Worm (Caenorhabditis elegans) whole organism, L4 larva: ENCODE data around the gene ocr-2.

Experiments
- F10B5.3 ChIP-seq: sonication (generic microtip); optimal IDR thresholded peaks from 2 replicates; lab custom pipeline; 2016; ENCODE audit warnings: mild to moderate bottlenecking, missing genetic modification characterization, missing compliant biosample characterization
- F44E2.7 ChIP-seq: fragments of 200-800 bp; sonication (Bioruptor generic); IDR thresholded peaks from 2 replicates; pipeline ENCODE4 v2.1.2; 2022; ENCODE audit warnings: missing genetic modification characterization, missing compliant biosample characterization
- R02D3.7 ChIP-seq: fragments of 150-350 bp; sonication (generic microtip); optimal IDR thresholded peaks from 3 replicates; lab custom pipeline; 2014; ENCODE audit warnings: missing biosample characterization, missing genetic modification characterization
- Y75B8A.6 ChIP-seq: fragments of 200-800 bp; sonication (Bioruptor generic); IDR thresholded peaks from 2 replicates; pipeline ENCODE4 v1.3.6; 2022; ENCODE audit warnings: missing genetic modification reagents, missing genetic modification characterization, missing compliant biosample characterization
- ZK337.2 ChIP-seq: fragments of 200-800 bp; sonication (Bioruptor generic); IDR thresholded peaks from 2 replicates; pipeline ENCODE4 v1.3.6; 2022; ENCODE audit warnings: missing genetic modification reagents, missing genetic modification characterization, missing compliant biosample characterization
- arid-1 ChIP-seq: fragments of 200-800 bp; sonication (Bioruptor generic); conservative IDR thresholded peaks from 2 replicates; pipeline ENCODE4 v1.3.6; 2022; ENCODE audit warnings: missing genetic modification reagents, missing genetic modification characterization, missing compliant biosample characterization
- ceh-20 ChIP-seq: fragments of 200-800 bp; sonication (Bioruptor generic); IDR thresholded peaks from 2 replicates; pipeline ENCODE4 v1.3.6; 2022; ENCODE audit warnings: missing genetic modification reagents, missing genetic modification characterization, missing compliant biosample characterization
- cey-2 ChIP-seq: sonication (generic microtip); optimal IDR thresholded peaks from 3 replicates; lab custom pipeline; 2017; ENCODE audit warnings: missing genetic modification characterization, mild to moderate bottlenecking, missing compliant biosample characterization, antibody characterized with exemption, borderline replicate concordance; ENCODE audit not compliant: insufficient read depth
- ctbp-1 ChIP-seq: fragments of 200-800 bp; sonication (Bioruptor generic); IDR thresholded peaks from 2 replicates; pipeline ENCODE4 v1.3.6; 2022; ENCODE audit warnings: missing genetic modification reagents, missing genetic modification characterization, missing compliant biosample characterization
- daf-12 ChIP-seq: fragments of 150-350 bp; optimal IDR thresholded peaks from 2 replicates; lab custom pipeline; 2014; ENCODE audit warnings: missing biosample characterization, missing genetic modification reagents, missing genetic modification characterization
- daf-16 ChIP-seq, 3 experiments: sonication (generic microtip); optimal IDR thresholded peaks; 2 replicates each; lab custom pipeline; 2016 to 2017; ENCODE audit warnings: missing genetic modification characterization in 3 of 3, missing genetic modification reagents in 3 of 3, mild to moderate bottlenecking in 2 of 3, missing compliant biosample characterization in 2 of 3, missing biosample characterization in 1 of 3, moderate library complexity in 1 of 3
- daf-19 ChIP-seq: fragments of 200-800 bp; sonication (Bioruptor generic); conservative IDR thresholded peaks from 2 replicates; pipeline ENCODE4 v1.3.6; 2022; ENCODE audit warnings: missing genetic modification characterization, missing compliant biosample characterization
- dmd-9 ChIP-seq: fragments of 200-800 bp; sonication (Bioruptor generic); IDR thresholded peaks from 2 replicates; pipeline ENCODE4 v1.3.6; 2022; ENCODE audit warnings: missing genetic modification reagents, missing genetic modification characterization, missing compliant biosample characterization
- dve-1 ChIP-seq: sonication (generic microtip); optimal IDR thresholded peaks from 2 replicates; lab custom pipeline; 2017; ENCODE audit warnings: antibody characterized with exemption, mild to moderate bottlenecking, missing genetic modification characterization, missing compliant biosample characterization; ENCODE audit not compliant: insufficient read depth
- egl-27 ChIP-seq: sonication (generic microtip); optimal IDR thresholded peaks from 3 replicates; lab custom pipeline; 2017; ENCODE audit warnings: missing biosample characterization, missing genetic modification reagents, missing genetic modification characterization
- gei-8 ChIP-seq: fragments of 200-800 bp; sonication (Bioruptor generic); optimal IDR thresholded peaks from 2 replicates; lab custom pipeline; 2018; ENCODE audit warnings: mild to moderate bottlenecking, missing genetic modification characterization, missing compliant biosample characterization
- hlh-11 ChIP-seq: fragments of 200-800 bp; sonication (Bioruptor generic); optimal IDR thresholded peaks from 2 replicates; lab custom pipeline; 2018; ENCODE audit warnings: mild to moderate bottlenecking, missing genetic modification characterization, missing compliant biosample characterization
- hlh-30 ChIP-seq: sonication (generic microtip); optimal IDR thresholded peaks from 2 replicates; lab custom pipeline; 2017; ENCODE audit warnings: antibody characterized with exemption, mild to moderate bottlenecking, missing genetic modification characterization, missing compliant biosample characterization; ENCODE audit not compliant: insufficient read depth
- hmg-1.1 ChIP-seq: fragments of 200-800 bp; sonication (Bioruptor generic); IDR thresholded peaks from 2 replicates; pipeline ENCODE4 v1.3.6; 2022; ENCODE audit warnings: missing genetic modification reagents, missing genetic modification characterization, missing compliant biosample characterization
- lin-39 ChIP-seq: fragments of 150-350 bp; optimal IDR thresholded peaks from 2 replicates; lab custom pipeline; 2014; ENCODE audit warnings: missing biosample characterization, missing genetic modification reagents, missing genetic modification characterization
- lir-3 ChIP-seq: sonication (generic microtip); optimal IDR thresholded peaks from 2 replicates; lab custom pipeline; 2016; ENCODE audit warnings: mild to moderate bottlenecking, missing genetic modification characterization, missing compliant biosample characterization
- madf-9 ChIP-seq: fragments of 200-800 bp; sonication (Bioruptor generic); conservative IDR thresholded peaks from 2 replicates; pipeline ENCODE4 v1.3.6; 2022; ENCODE audit warnings: missing genetic modification reagents, missing genetic modification characterization, missing compliant biosample characterization
- mdt-29 ChIP-seq: fragments of 200-800 bp; sonication (Bioruptor generic); IDR thresholded peaks from 2 replicates; pipeline ENCODE4 v1.3.6; 2022; ENCODE audit warnings: missing genetic modification reagents, missing genetic modification characterization, missing compliant biosample characterization
- mep-1 ChIP-seq: fragments of 150-350 bp; sonication (generic microtip); optimal IDR thresholded peaks from 3 replicates; lab custom pipeline; 2014; ENCODE audit warnings: missing biosample characterization, missing genetic modification characterization
- nhr-25 ChIP-seq: sonication (generic microtip); optimal IDR thresholded peaks from 2 replicates; lab custom pipeline; 2017; ENCODE audit warnings: missing genetic modification characterization, mild to moderate bottlenecking, missing compliant biosample characterization, antibody characterized with exemption, moderate library complexity, borderline replicate concordance; ENCODE audit not compliant: insufficient read depth
- nhr-28 ChIP-seq: fragments of 150-350 bp; optimal IDR thresholded peaks from 2 replicates; lab custom pipeline; 2014; ENCODE audit warnings: missing biosample characterization, missing genetic modification characterization
- nhr-42 ChIP-seq: fragments of 200-800 bp; sonication (Bioruptor generic); IDR thresholded peaks from 2 replicates; pipeline ENCODE4 v1.3.6; 2022; ENCODE audit warnings: missing genetic modification characterization, missing compliant biosample characterization
- nhr-48 ChIP-seq: sonication (generic microtip); optimal IDR thresholded peaks from 2 replicates; lab custom pipeline; 2016; ENCODE audit warnings: mild to moderate bottlenecking, missing genetic modification characterization, missing compliant biosample characterization
- pqm-1 ChIP-seq: sonication (generic microtip); optimal IDR thresholded peaks from 2 replicates; lab custom pipeline; 2017; ENCODE audit warnings: missing biosample characterization, missing genetic modification characterization
- rbr-2 ChIP-seq: sonication (generic microtip); optimal IDR thresholded peaks from 2 replicates; lab custom pipeline; 2016; ENCODE audit warnings: missing genotype, missing genetic modification characterization, missing compliant biosample characterization
- sdz-12 ChIP-seq: fragments of 200-800 bp; sonication (Bioruptor generic); optimal IDR thresholded peaks from 2 replicates; lab custom pipeline; 2018; ENCODE audit warnings: mild to moderate bottlenecking, missing genetic modification characterization, missing compliant biosample characterization
- set-16 ChIP-seq: fragments of 200-800 bp; sonication (Bioruptor generic); IDR thresholded peaks from 2 replicates; pipeline ENCODE4 v1.3.6; 2022; ENCODE audit warnings: missing genetic modification reagents, missing genetic modification characterization, missing compliant biosample characterization
- tag-97 ChIP-seq: fragments of 200-800 bp; sonication (Bioruptor generic); IDR thresholded peaks from 2 replicates; pipeline ENCODE4 v1.3.6; 2022; ENCODE audit warnings: missing genetic modification characterization, missing compliant biosample characterization
- unc-130 ChIP-seq: sonication (generic microtip); optimal IDR thresholded peaks from 2 replicates; lab custom pipeline; 2016; ENCODE audit warnings: missing genetic modification reagents, missing genetic modification characterization, missing compliant biosample characterization
- unc-39 ChIP-seq: sonication (generic microtip); optimal IDR thresholded peaks from 2 replicates; lab custom pipeline; 2017; ENCODE audit warnings: missing biosample characterization, missing genetic modification characterization
- zfp-3 ChIP-seq: fragments of 200-800 bp; sonication (Bioruptor generic); conservative IDR thresholded peaks from 2 replicates; pipeline ENCODE4 v1.3.6; 2022; ENCODE audit warnings: missing genetic modification reagents, missing genetic modification characterization, missing compliant biosample characterization
- ztf-7 ChIP-seq: fragments of 150-350 bp; optimal IDR thresholded peaks from 2 replicates; lab custom pipeline; 2014; ENCODE audit warnings: missing biosample characterization, missing genetic modification characterization

Gene ocr-2

DNA sequence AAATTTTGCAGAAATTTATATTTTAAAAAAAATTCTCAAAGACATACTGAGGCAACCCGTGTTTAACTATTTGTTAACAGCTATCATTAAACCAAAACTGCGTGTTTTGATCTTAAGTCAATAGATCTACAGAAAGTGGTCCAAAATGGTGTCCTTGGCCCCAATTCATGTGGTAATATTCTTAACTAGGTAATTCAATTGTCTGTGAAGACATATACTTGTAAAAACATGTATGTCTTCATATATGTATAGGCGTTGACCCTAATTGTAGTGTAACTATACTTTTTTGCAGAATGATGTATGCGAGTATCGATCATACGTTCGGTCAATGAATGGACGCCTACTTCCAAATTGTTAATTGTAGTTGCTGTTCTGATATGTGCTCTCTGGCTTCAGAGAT is 50.2 kb downstream of the ocr-2 start, which contains the start of gene C07G1.15:
Gene C07G1.15 (plus strand): TSS at position 301 of the 400 bp plus-strand sequence.
- TF ChIP-seq hlh-30 (tag; lab: Kevin White, UChicago) (no peak), ceh-20 (GFP tag; lab: Robert Waterston, UW) (no peak), madf-9 (GFP tag; lab: Robert Waterston, UW) (no peak), ctbp-1 (no peak), zfp-3 (GFP tag; lab: Robert Waterston, UW) (no peak), nhr-42 (GFP tag; lab: Robert Waterston, UW) (no peak), cey-2 (tag; lab: Kevin White, UChicago) (no peak), mdt-29 (GFP tag; lab: Robert Waterston, UW) (no peak), F10B5.3 (tag; lab: Kevin White, UChicago) (no peak), pqm-1 (tag; lab: Kevin White, UChicago) (no peak), daf-16 (GFP tag; optimal IDR thresholded peaks at IDR 0.05; lab: Kevin White, UChicago) (no peak), daf-16 (tag; optimal IDR thresholded peaks at IDR 0.05; lab: Kevin White, UChicago) (no peak), F44E2.7 (no peak), arid-1 (GFP tag; lab: Robert Waterston, UW) (no peak), sdz-12 (no peak), daf-19 (GFP tag; lab: Robert Waterston, UW) (no peak), lin-39 (tag; lab: Kevin White, UChicago) (no peak), lir-3 (tag; lab: Kevin White, UChicago) (no peak)

DNA sequence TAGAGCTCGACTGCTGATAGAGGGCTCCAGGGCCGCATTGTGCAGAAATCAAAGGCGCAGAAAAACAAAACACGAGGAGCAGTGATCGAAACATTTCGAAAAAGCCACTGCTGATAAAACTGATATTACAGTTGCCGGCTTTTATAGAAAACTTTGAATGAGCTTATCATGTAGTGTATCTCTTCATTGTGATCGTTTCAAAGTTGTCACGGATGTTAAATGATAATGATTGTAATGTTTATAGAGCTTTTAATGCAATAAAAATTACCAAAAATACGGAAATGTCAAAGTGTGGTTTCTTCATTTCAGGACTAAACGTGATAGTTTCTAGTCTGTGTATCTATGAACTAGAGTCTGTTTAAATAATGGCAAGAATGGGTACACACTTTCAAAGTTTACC is 51.2 kb downstream of the ocr-2 start, which contains the start of gene clec-52:
Gene clec-52 (minus strand): TSS at position 101 of the 400 bp plus-strand sequence.
- TF ChIP-seq egl-27 (tag; lab: Kevin White, UChicago), result no peak
- TF ChIP-seq daf-12 (tag; lab: Kevin White, UChicago), result no peak
- no peak for TF ChIP-seq set-16 (GFP tag; lab: Robert Waterston, UW)
- no peak for TF ChIP-seq gei-8
- no peak for TF ChIP-seq R02D3.7 (tag; lab: Kevin White, UChicago)
- no peak for TF ChIP-seq unc-130 (GFP tag; lab: Kevin White, UChicago)
- peak; percentile 2 for TF ChIP-seq nhr-28 (tag; lab: Kevin White, UChicago)
- no peak for TF ChIP-seq hlh-11 (tag; lab: Kevin White, UChicago)
- TF ChIP-seq hlh-30 (tag; lab: Kevin White, UChicago), result no peak
- TF ChIP-seq Y75B8A.6 (GFP tag; lab: Robert Waterston, UW), result no peak
- no peak for TF ChIP-seq hmg-1.1 (GFP tag; lab: Robert Waterston, UW)
- TF ChIP-seq rbr-2 (tag; lab: Kevin White, UChicago), result no peak
- peak; percentile 9 for TF ChIP-seq dve-1 (tag; lab: Kevin White, UChicago)
- TF ChIP-seq ztf-7 (tag; lab: Kevin White, UChicago), result no peak
- peak; percentile 33 for TF ChIP-seq pqm-1 (tag; lab: Kevin White, UChicago)
- TF ChIP-seq dmd-9 (GFP tag; lab: Robert Waterston, UW), result no peak
- no peak for TF ChIP-seq ZK337.2 (GFP tag; lab: Robert Waterston, UW)
- no peak for TF ChIP-seq cey-2 (tag; lab: Kevin White, UChicago)

DNA sequence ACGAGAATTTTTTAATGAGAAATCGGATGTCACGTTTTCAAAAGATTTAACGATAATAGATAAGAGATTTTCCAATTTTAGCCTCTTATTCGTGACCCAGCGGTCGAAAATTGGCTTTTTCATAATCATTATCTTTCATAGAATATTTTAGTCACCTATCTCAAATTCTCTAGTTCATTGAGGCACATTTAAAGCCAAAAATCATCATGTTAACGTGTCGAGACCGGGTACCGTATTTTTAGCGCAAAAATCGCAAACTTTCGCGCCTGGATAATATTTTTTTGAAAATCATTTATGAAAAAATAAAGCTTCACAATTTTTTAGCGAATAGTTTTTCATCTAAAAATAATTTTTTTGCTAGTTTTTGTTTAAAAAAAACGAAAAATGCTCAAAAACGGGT is 53.9 kb downstream of the ocr-2 start, which contains the start of gene B0218.7:
Gene B0218.7 (minus strand): TSS at position 101 of the 400 bp plus-strand sequence.
- no peak for TF ChIP-seq unc-39 (tag; lab: Kevin White, UChicago)
- TF ChIP-seq nhr-48 (tag; lab: Kevin White, UChicago), result no peak
- no peak for TF ChIP-seq mep-1 (tag; lab: Kevin White, UChicago)
- no peak for TF ChIP-seq tag-97 (GFP tag; lab: Robert Waterston, UW)
- no peak for TF ChIP-seq nhr-25
- TF ChIP-seq, all 104 proteins: peak for 0
